Fruit fly (Drosophila melanogaster): ENCODE data around the gene CG14650.

The CG14650 gene

dm6 chr3R:4394117-4394516 lies 43.1 kb upstream of the CG14650 start, which contains the start of gene CG34112:
Gene CG34112, minus strand, starts transcription at chr3R:4394259.
- peak; percentile 6 for TF ChIP-seq achi (GFP tag; optimal IDR thresholded peaks at IDR 0.05)
- no peak for TF ChIP-seq CG32006 (GFP tag; optimal IDR thresholded peaks at IDR 0.05)
- no peak for TF ChIP-seq Eip93F (GFP tag; optimal IDR thresholded peaks at IDR 0.05)
- TF ChIP-seq dsx (GFP tag; optimal IDR thresholded peaks at IDR 0.05; ENCODE audit: poor library complexity, severe bottlenecking), result no peak
- peak; percentile 71 for TF ChIP-seq vri (GFP tag; optimal IDR thresholded peaks at IDR 0.05)
- no peak for TF ChIP-seq spab (GFP tag; optimal IDR thresholded peaks at IDR 0.05)
- no peak for TF ChIP-seq Hr4 (GFP tag; optimal IDR thresholded peaks at IDR 0.05)
- peak; percentile 31; the same call in 1 of the 3 replicates for TF ChIP-seq eg (GFP tag; IDR thresholded peaks at IDR 0.05)
- TF ChIP-seq CG8119 (GFP tag; IDR thresholded peaks at IDR 0.05), result peak; percentile 39; the same call in 1 of the 3 replicates
- peak; percentile 38; the same call in 1 of the 2 replicates for TF ChIP-seq CG15336 (GFP tag; IDR thresholded peaks at IDR 0.05)
- TF ChIP-seq Eip75B (GFP tag; optimal IDR thresholded peaks at IDR 0.05), result no peak
- no peak for TF ChIP-seq Met (GFP tag; optimal IDR thresholded peaks at IDR 0.05)
- TF ChIP-seq CG11294 (GFP tag; IDR thresholded peaks at IDR 0.05), result no peak
- TF ChIP-seq Hr39 (GFP tag; optimal IDR thresholded peaks at IDR 0.05), result no peak
- 0 out of 3 replicates have a peak, but pooled peaks have one; percentile 15 for TF ChIP-seq CG6163 (GFP tag; IDR thresholded peaks at IDR 0.05)
- no peak for TF ChIP-seq CG4318 (GFP tag; optimal IDR thresholded peaks at IDR 0.05)
- no peak for TF ChIP-seq Smox (GFP tag; optimal IDR thresholded peaks at IDR 0.05)
- no peak for TF ChIP-seq net (GFP tag; optimal IDR thresholded peaks at IDR 0.05)
- no peak for TF ChIP-seq CG8319 (GFP tag; optimal IDR thresholded peaks at IDR 0.05)
- no peak for TF ChIP-seq salr (GFP tag; optimal IDR thresholded peaks at IDR 0.05)
- TF ChIP-seq CG6854 (GFP tag; optimal IDR thresholded peaks at IDR 0.05), result peak; percentile 47
- no peak for TF ChIP-seq CG11902 (GFP tag; optimal IDR thresholded peaks at IDR 0.05)
- no peak for TF ChIP-seq Sox14 (GFP tag; optimal IDR thresholded peaks at IDR 0.05)
- no peak for TF ChIP-seq ss (GFP tag; optimal IDR thresholded peaks at IDR 0.05)
- no peak for TF ChIP-seq fkh (GFP tag; optimal IDR thresholded peaks at IDR 0.05)
- TF ChIP-seq CG11762 (GFP tag; optimal IDR thresholded peaks at IDR 0.05; ENCODE audit: insufficient read depth), result no peak
- no peak for TF ChIP-seq svp (GFP tag)
- no peak for TF ChIP-seq CG16779 (tag; optimal IDR thresholded peaks at IDR 0.05)
- TF ChIP-seq Ets21C (GFP tag; optimal IDR thresholded peaks at IDR 0.05), result no peak

DNA sequence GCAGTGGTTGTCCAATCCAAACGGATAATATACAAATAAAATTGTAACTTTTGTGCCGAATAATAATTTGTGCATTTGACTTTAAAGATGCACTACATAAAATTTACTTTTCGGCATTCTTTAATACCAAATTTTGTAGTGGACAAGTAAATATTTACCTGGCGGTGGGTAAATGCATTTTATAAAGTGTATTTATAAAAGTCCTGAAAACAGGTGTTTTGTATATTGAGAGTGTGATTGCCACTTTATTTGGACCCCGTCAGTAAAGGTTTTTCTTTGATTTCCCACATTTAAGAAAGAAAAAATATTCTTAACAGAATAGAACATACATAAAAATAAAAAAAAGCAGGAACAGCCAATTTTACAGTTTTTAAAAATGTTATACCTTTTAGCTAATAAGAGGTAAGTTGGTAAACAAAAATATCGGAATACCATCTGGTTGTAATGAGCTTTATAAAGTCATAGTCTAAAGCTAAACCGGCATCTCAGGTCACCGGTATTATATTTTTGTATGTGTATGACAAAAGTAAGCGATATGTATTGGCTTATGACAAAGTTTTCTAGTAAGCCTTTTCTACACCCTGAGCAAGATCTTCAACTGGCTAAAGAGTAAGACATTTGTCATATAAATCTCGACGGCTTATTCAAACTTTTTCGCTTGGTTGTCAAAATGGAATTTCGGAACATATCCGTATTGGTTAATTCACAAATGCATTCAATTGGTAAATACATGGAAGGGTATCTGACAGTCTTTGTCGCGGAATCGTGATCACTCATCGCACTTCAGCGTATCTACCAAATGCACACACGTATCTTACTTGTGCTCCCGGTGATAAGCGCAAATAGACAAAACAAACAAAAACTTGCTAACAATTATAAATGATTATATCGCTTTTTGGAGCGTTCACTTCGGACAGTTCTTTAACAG lies 42.3 kb upstream of the CG14650 start:
- TF ChIP-seq CG31627 (GFP tag; optimal IDR thresholded peaks at IDR 0.05), result peak; percentile 95
- peak; percentile 92 for TF ChIP-seq Eip75B (GFP tag; optimal IDR thresholded peaks at IDR 0.05)
- TF ChIP-seq CG4318 (GFP tag; optimal IDR thresholded peaks at IDR 0.05), result peak; percentile 93
- peak; percentile 88 for TF ChIP-seq dsx (GFP tag; optimal IDR thresholded peaks at IDR 0.05; ENCODE audit: poor library complexity, severe bottlenecking)
- peak; percentile 80 for TF ChIP-seq fd59A (GFP tag; optimal IDR thresholded peaks at IDR 0.05)
- no peak for TF ChIP-seq Hr38 (GFP tag; optimal IDR thresholded peaks at IDR 0.05)
- TF ChIP-seq CG6276 (GFP tag; optimal IDR thresholded peaks at IDR 0.05), result peak; percentile 95
- TF ChIP-seq Sox102F (GFP tag; optimal IDR thresholded peaks at IDR 0.05), result peak; percentile 96
- peak; percentile 94 for TF ChIP-seq Met (GFP tag; optimal IDR thresholded peaks at IDR 0.05)
- peak; percentile 86 for TF ChIP-seq CG3032 (tag; optimal IDR thresholded peaks at IDR 0.05)
- peak; percentile 90 for TF ChIP-seq Smox (GFP tag; optimal IDR thresholded peaks at IDR 0.05)
- TF ChIP-seq spab (GFP tag; optimal IDR thresholded peaks at IDR 0.05), result peak; percentile 76
- TF ChIP-seq Lpt (GFP tag; optimal IDR thresholded peaks at IDR 0.05), result peak; percentile 96
- peak; percentile 93 for TF ChIP-seq Gug (GFP tag; IDR thresholded peaks at IDR 0.05)
- TF ChIP-seq Sox14 (GFP tag; optimal IDR thresholded peaks at IDR 0.05), result peak; percentile 97
- TF ChIP-seq Sox15 (GFP tag; optimal IDR thresholded peaks at IDR 0.05), result peak; percentile 88
- peak; percentile 92 for TF ChIP-seq CG7368 (GFP tag; optimal IDR thresholded peaks at IDR 0.05)
- TF ChIP-seq OdsH (GFP tag; optimal IDR thresholded peaks at IDR 0.05), result peak; percentile 95
- peak; percentile 52 for TF ChIP-seq CG9139 (GFP tag; optimal IDR thresholded peaks at IDR 0.05)
- peak; percentile 96 for TF ChIP-seq CG3919 (GFP tag; optimal IDR thresholded peaks at IDR 0.05)
- peak; percentile 96 for TF ChIP-seq eg (GFP tag; IDR thresholded peaks at IDR 0.05)
- peak; percentile 95 for TF ChIP-seq CG6163 (GFP tag; IDR thresholded peaks at IDR 0.05)
- TF ChIP-seq CG15336 (GFP tag; IDR thresholded peaks at IDR 0.05), result peak; percentile 97
- peak; percentile 96 for TF ChIP-seq Hr39 (GFP tag; optimal IDR thresholded peaks at IDR 0.05)
- peak; percentile 95 for TF ChIP-seq topi (GFP tag; optimal IDR thresholded peaks at IDR 0.05)
- TF ChIP-seq net (GFP tag; optimal IDR thresholded peaks at IDR 0.05), result peak; percentile 94
- TF ChIP-seq Blimp-1 (GFP tag; optimal IDR thresholded peaks at IDR 0.05), result peak; percentile 61
- TF ChIP-seq CG6854 (GFP tag; optimal IDR thresholded peaks at IDR 0.05), result peak; percentile 88
- peak; percentile 85 for TF ChIP-seq CG10631 (GFP tag; optimal IDR thresholded peaks at IDR 0.05)
- peak; percentile 87 for TF ChIP-seq Ets21C (GFP tag; optimal IDR thresholded peaks at IDR 0.05)
- TF ChIP-seq CG11294 (GFP tag; IDR thresholded peaks at IDR 0.05), result peak; percentile 92; the same call in 1 of the 2 replicates
- TF ChIP-seq salr (GFP tag; optimal IDR thresholded peaks at IDR 0.05), result peak; percentile 86 to 89
- peak; percentile 97 for TF ChIP-seq Hr4 (GFP tag; optimal IDR thresholded peaks at IDR 0.05)
